Worm (Caenorhabditis elegans): Measurements from ENCODE around the gene F17C11.11.

F17C11.11 gene

DNA sequence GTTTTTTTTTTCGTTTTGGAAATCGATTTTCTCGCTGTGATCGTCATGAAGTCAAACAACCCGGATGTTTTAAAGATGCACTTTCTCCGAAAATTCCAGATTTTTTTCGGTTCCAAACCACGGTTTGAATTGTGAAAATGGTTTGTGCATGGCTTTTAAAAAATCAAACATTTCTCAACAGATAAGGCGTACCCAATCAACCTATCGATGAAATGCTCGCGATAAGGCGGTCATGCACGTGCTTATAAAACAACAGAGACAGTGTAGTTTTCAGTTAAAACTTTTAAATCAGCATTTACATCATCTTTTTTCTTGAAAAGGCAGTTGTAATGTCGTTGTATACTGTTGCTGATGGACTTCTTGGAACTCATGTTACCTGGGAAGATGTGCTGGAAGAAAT, 6.2 kb downstream of the F17C11.11 start, which contains the start of gene F58B4.5:
Gene F58B4.5, plus strand, starts transcription at position 283 of the 400 bp plus-strand sequence.
- no peak for TF ChIP-seq sem-2 (GFP tag; optimal IDR thresholded peaks at IDR 0.05)
- no peak for TF ChIP-seq lin-13 (tag; optimal IDR thresholded peaks at IDR 0.05)
- no peak for TF ChIP-seq unc-39 (tag; optimal IDR thresholded peaks at IDR 0.05)
- no peak for TF ChIP-seq pha-4 (tag; optimal IDR thresholded peaks at IDR 0.05)

DNA sequence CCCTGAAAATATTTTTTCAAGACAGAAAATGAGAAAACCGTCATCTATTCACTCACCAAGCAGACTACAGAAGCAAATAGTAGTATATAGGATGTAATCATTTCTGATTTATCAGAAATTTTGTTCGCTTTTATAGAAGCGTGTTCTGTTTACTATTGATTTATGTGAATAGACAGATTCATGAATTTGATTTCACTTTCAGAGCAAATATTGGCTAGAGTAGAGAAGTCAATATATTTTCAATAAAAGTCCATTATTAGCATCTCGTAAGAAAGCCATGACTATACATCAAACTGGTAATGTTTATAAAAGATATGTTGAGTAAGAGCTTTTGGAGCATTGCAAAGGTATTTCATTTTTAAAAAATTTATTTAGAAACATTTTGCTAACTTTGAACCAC, 7.4 kb downstream of the F17C11.11 start, which contains the start of gene scvp-1:
Gene scvp-1, minus strand, starts transcription at position 101 of the 400 bp plus-strand sequence.
- no peak for TF ChIP-seq pha-4 (tag; optimal IDR thresholded peaks at IDR 0.05)
- TF ChIP-seq nhr-76 (tag; optimal IDR thresholded peaks at IDR 0.05) = no peak
- no peak for TF ChIP-seq ceh-39 (tag; optimal IDR thresholded peaks at IDR 0.05)
- no peak for TF ChIP-seq blmp-1 (tag; optimal IDR thresholded peaks at IDR 0.05)
- TF ChIP-seq ceh-43 (GFP tag; optimal IDR thresholded peaks at IDR 0.05) = no peak
- no peak for TF ChIP-seq lin-32 (GFP tag; optimal IDR thresholded peaks at IDR 0.05)
- no peak for TF ChIP-seq elt-3 (tag; optimal IDR thresholded peaks at IDR 0.05)
- TF ChIP-seq mab-5 (tag; optimal IDR thresholded peaks at IDR 0.05) = no peak
- no peak for TF ChIP-seq unc-120 (tag; optimal IDR thresholded peaks at IDR 0.05; ENCODE audit: poor library complexity, severe bottlenecking)
- no peak for TF ChIP-seq ztf-11 (tag; optimal IDR thresholded peaks at IDR 0.05)
- no peak for TF ChIP-seq cnd-1 (tag; optimal IDR thresholded peaks at IDR 0.05)
- no peak for TF ChIP-seq hlh-1 (tag; optimal IDR thresholded peaks at IDR 0.05)
- no peak for TF ChIP-seq mep-1 (tag; optimal IDR thresholded peaks at IDR 0.05)
- no peak for TF ChIP-seq nhr-12 (tag; optimal IDR thresholded peaks at IDR 0.05)
- no peak for TF ChIP-seq tbx-8 (GFP tag; optimal IDR thresholded peaks at IDR 0.05)
- TF ChIP-seq flh-1 (GFP tag; optimal IDR thresholded peaks at IDR 0.05) = no peak
- TF ChIP-seq drap-1 (GFP tag; optimal IDR thresholded peaks at IDR 0.05) = no peak
- TF ChIP-seq nhr-2 (tag; optimal IDR thresholded peaks at IDR 0.05) = no peak
- no peak for TF ChIP-seq unc-62 (GFP tag; optimal IDR thresholded peaks at IDR 0.05)

DNA sequence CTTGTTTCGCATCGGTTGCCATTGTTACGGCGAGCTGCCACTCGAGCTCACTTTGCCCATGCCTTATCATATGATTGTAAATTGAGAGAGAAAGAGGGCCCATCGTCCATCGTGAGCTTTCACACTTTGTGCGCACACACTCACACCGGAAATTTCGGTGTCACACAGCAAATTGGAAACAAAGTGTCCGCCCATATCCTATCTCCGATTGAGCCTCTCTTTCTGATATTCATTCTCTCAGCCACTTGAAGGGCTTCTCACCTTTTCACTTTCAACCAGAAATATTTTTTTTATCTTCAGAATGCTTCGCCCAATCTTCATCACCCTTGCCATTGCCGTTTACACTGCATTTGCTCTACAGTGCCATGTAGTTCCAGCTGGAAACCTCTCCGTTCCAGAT, 9.1 kb downstream of the F17C11.11 start, which contains the start of gene F58B4.3:
Gene F58B4.3, plus strand, starts transcription at position 301 of the 400 bp plus-strand sequence.
- TF ChIP-seq drap-1 (GFP tag; optimal IDR thresholded peaks at IDR 0.05) (no peak), nhr-28 (tag; optimal IDR thresholded peaks at IDR 0.05) (no peak), ceh-83 (GFP tag; optimal IDR thresholded peaks at IDR 0.05) (no peak), cnd-1 (tag; optimal IDR thresholded peaks at IDR 0.05) (no peak), bed-3 (GFP tag; optimal IDR thresholded peaks at IDR 0.05) (no peak), blmp-1 (tag; optimal IDR thresholded peaks at IDR 0.05) (no peak), sem-2 (GFP tag; optimal IDR thresholded peaks at IDR 0.05) (no peak), tbx-8 (GFP tag; optimal IDR thresholded peaks at IDR 0.05) (no peak), elt-3 (tag; optimal IDR thresholded peaks at IDR 0.05) (no peak), lin-13 (tag; optimal IDR thresholded peaks at IDR 0.05) (no peak), nhr-237 (tag; optimal IDR thresholded peaks at IDR 0.05) (no peak), hlh-1 (tag; optimal IDR thresholded peaks at IDR 0.05) (no peak), M03D4.4 (tag; optimal IDR thresholded peaks at IDR 0.05) (no peak), ces-1 (GFP tag; optimal IDR thresholded peaks at IDR 0.05) (no peak), nhr-2 (tag; optimal IDR thresholded peaks at IDR 0.05) (no peak)

DNA sequence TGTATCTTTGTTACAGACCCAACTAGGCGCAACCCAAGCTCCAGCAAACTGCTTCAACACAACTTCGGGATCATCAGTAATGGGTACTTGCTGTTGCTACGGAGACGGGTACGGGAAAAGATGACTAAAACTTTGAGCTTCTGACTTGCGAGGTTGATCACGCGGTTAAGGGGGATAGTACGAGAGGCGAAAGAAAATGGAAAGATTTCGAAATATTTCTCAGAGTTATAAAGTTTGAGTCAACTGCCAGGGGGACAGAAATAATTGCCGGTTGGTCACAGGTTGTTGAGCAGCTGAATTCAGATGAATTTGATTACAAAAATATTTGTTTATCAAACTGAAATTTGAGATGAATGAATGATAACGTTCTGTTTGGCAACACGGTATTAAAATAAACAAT, 13.0 kb downstream of the F17C11.11 start:
- TF ChIP-seq unc-39 (tag; optimal IDR thresholded peaks at IDR 0.05) (no peak), nhr-76 (tag; optimal IDR thresholded peaks at IDR 0.05) (no peak), elt-1 (tag; optimal IDR thresholded peaks at IDR 0.05; ENCODE audit: borderline replicate concordance, insufficient read depth) (no peak), nhr-2 (tag; optimal IDR thresholded peaks at IDR 0.05) (no peak), ceh-83 (GFP tag; optimal IDR thresholded peaks at IDR 0.05) (no peak), lin-32 (GFP tag; optimal IDR thresholded peaks at IDR 0.05) (no peak), lsy-2 (tag; optimal IDR thresholded peaks at IDR 0.05) (no peak), ceh-43 (GFP tag; optimal IDR thresholded peaks at IDR 0.05) (no peak), drap-1 (GFP tag; optimal IDR thresholded peaks at IDR 0.05) (no peak), nhr-237 (tag; optimal IDR thresholded peaks at IDR 0.05) (no peak), lin-13 (tag; optimal IDR thresholded peaks at IDR 0.05) (no peak), ceh-39 (tag; optimal IDR thresholded peaks at IDR 0.05) (no peak), sem-2 (GFP tag; optimal IDR thresholded peaks at IDR 0.05) (no peak), mep-1 (tag; optimal IDR thresholded peaks at IDR 0.05) (no peak), bed-3 (GFP tag; optimal IDR thresholded peaks at IDR 0.05) (no peak), elt-3 (tag; optimal IDR thresholded peaks at IDR 0.05) (no peak), blmp-1 (tag; optimal IDR thresholded peaks at IDR 0.05) (no peak)

DNA sequence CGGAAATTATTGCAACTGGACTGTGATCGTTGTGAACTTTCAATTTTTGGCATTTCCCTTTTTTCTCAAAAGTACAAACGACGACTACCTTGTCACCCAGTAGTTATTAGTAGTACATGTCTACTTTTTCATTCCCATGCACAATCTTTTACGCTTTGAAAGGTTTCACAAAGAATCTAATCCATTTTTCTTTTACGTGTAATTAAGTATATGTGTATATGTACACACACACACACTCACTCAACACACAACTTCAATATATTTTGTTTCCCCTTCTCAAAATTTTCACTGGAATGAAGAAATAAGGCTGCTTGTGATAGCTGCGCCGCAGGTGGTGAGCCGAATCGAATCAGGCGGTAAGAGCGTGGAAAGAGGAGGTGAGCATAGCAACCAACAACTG, 13.9 kb downstream of the F17C11.11 start, which contains the start of gene F58B4.6:
Gene F58B4.6, plus strand, starts transcription at position 301 of the 400 bp plus-strand sequence.
- peak; percentile 28 for TF ChIP-seq ces-1 (GFP tag; optimal IDR thresholded peaks at IDR 0.05)
- TF ChIP-seq nhr-12 (tag; optimal IDR thresholded peaks at IDR 0.05) = no peak
- no peak for TF ChIP-seq ceh-39 (tag; optimal IDR thresholded peaks at IDR 0.05)
- TF ChIP-seq lsy-2 (tag; optimal IDR thresholded peaks at IDR 0.05) = no peak

All from whole organism, mixed stage, embryonic.